Worm (Caenorhabditis elegans) whole organism, midembryonic: ENCODE results near the gene frpr-4.

Experiments used
- T22C8.4 ChIP-seq: fragments of 200-800 bp; sonication (Bioruptor generic); IDR thresholded peaks from 2 replicates; pipeline ENCODE4 v1.3.6; 2022; ENCODE audit warnings: missing genetic modification characterization, missing compliant biosample characterization
- flt-1 ChIP-seq: fragments of 200-800 bp; sonication (Bioruptor generic); IDR thresholded peaks from 2 replicates; pipeline ENCODE4 v1.3.6; 2022; ENCODE audit warnings: missing genetic modification characterization, missing compliant biosample characterization
- klf-2 ChIP-seq: fragments of 200-800 bp; sonication (Bioruptor generic); conservative IDR thresholded peaks from 2 replicates; pipeline ENCODE4 v1.3.6; 2022; ENCODE audit warnings: missing genetic modification reagents, missing genetic modification characterization, missing compliant biosample characterization
- med-1 ChIP-seq: sonication (generic microtip); optimal IDR thresholded peaks from 2 replicates; lab custom pipeline; 2017; ENCODE audit warnings: missing genetic modification characterization, mild to moderate bottlenecking, missing compliant biosample characterization, antibody characterized with exemption, missing genetic modification reagents; ENCODE audit not compliant: insufficient read depth
- ref-1 ChIP-seq: fragments of 200-800 bp; sonication (Bioruptor generic); conservative IDR thresholded peaks from 2 replicates; pipeline ENCODE4 v1.3.6; 2022; ENCODE audit warnings: missing genetic modification reagents, missing genetic modification characterization, missing compliant biosample characterization
- tab-1 ChIP-seq: fragments of 200-800 bp; sonication (Bioruptor generic); IDR thresholded peaks from 2 replicates; pipeline ENCODE4 v1.3.6; 2022; ENCODE audit warnings: missing genetic modification characterization, missing compliant biosample characterization
- ztf-23 ChIP-seq: fragments of 200-800 bp; sonication (Bioruptor generic); IDR thresholded peaks from 2 replicates; pipeline ENCODE4 v1.3.6; 2022; ENCODE audit warnings: missing genetic modification reagents, missing genetic modification characterization, missing compliant biosample characterization
- ztf-29 ChIP-seq: fragments of 200-800 bp; sonication (Bioruptor generic); IDR thresholded peaks from 2 replicates; pipeline ENCODE4 v1.3.6; 2022; ENCODE audit warnings: missing genetic modification reagents, missing genetic modification characterization, missing compliant biosample characterization

- TF ChIP-seq flt-1 (GFP tag; lab: Robert Waterston, UW) = no peak
- no peak for TF ChIP-seq med-1 (GFP tag; lab: Kevin White, UChicago)
- no peak for TF ChIP-seq tab-1 (GFP tag; lab: Robert Waterston, UW)
- no peak for TF ChIP-seq ztf-29 (GFP tag; lab: Robert Waterston, UW)
- TF ChIP-seq T22C8.4 (GFP tag; lab: Robert Waterston, UW) = no peak
- TF ChIP-seq ztf-23 (GFP tag; lab: Robert Waterston, UW) = no peak
- no peak for TF ChIP-seq ref-1 (GFP tag; lab: Robert Waterston, UW)
- TF ChIP-seq klf-2 (GFP tag; lab: Robert Waterston, UW) = no peak
These were observed 52.4 kb downstream of the frpr-4 start, which contains the start of gene ampd-1 for ce11 chrII:5202930-5203329.
